Worm (Caenorhabditis elegans): ENCODE data around the gene M03D4.4.

DNA sequence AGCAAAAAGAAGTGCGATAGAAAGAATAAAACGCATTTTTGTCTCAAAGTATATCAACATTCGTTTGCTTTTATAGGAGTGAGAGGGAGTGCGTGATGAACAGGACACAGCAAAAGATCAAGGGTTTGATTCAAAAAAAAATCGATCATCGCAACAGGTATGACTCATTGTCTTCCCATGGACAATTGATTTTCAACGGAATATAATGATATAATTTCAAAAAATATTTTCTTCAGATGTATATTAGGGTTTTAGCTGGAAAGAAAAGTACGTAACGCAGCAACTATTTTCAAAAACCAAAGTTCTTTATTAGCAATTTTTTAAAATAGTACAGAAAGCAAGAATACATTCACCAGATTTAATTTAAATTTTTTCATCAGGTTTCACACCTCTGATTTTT lies 34.8 kb downstream of the M03D4.4 start, which contains the start of gene K08B4.7:
- TF ChIP-seq flt-1 (GFP tag; IDR thresholded peaks at IDR 0.05) = no peak
- TF ChIP-seq ama-1 (optimal IDR thresholded peaks at IDR 0.05) = no peak
- no peak for TF ChIP-seq hmbx-1 (tag; optimal IDR thresholded peaks at IDR 0.05)
- no peak for TF ChIP-seq F13C5.2 (tag; optimal IDR thresholded peaks at IDR 0.05)
- TF ChIP-seq ceh-13 (GFP tag; optimal IDR thresholded peaks at IDR 0.05) = no peak
- TF ChIP-seq B0310.2 (tag; optimal IDR thresholded peaks at IDR 0.05) = no peak
- TF ChIP-seq hmg-4 (GFP tag; optimal IDR thresholded peaks at IDR 0.05) = no peak
- TF ChIP-seq tbx-11 (GFP tag; IDR thresholded peaks at IDR 0.05) = no peak

Data from whole organism, early embryonic.